Worm (Caenorhabditis elegans) whole organism, late embryonic: ENCODE data around the gene taf-8.

Experiments used
- C38D4.7 ChIP-seq: fragments of 200-800 bp; sonication (Bioruptor generic); optimal IDR thresholded peaks from 2 replicates; lab custom pipeline; 2018; ENCODE audit warnings: mild to moderate bottlenecking, missing genetic modification characterization, moderate library complexity, missing compliant biosample characterization
- K02D7.2 ChIP-seq: sonication (generic microtip); optimal IDR thresholded peaks from 2 replicates; lab custom pipeline; 2017; ENCODE audit warnings: mild to moderate bottlenecking, missing genetic modification characterization, missing compliant biosample characterization
- K09A11.1 ChIP-seq: sonication (generic microtip); optimal IDR thresholded peaks from 2 replicates; lab custom pipeline; 2017; ENCODE audit warnings: antibody characterized with exemption, mild to moderate bottlenecking, missing genetic modification characterization, missing compliant biosample characterization; ENCODE audit not compliant: insufficient read depth
- T23F11.4 ChIP-seq: fragments of 200-800 bp; sonication (Bioruptor generic); optimal IDR thresholded peaks from 2 replicates; lab custom pipeline; 2018; ENCODE audit warnings: mild to moderate bottlenecking, missing genetic modification characterization, missing compliant biosample characterization
- ahr-1 ChIP-seq: sonication (generic microtip); optimal IDR thresholded peaks from 2 replicates; lab custom pipeline; 2016; ENCODE audit warnings: missing genetic modification characterization, missing compliant biosample characterization
- ama-1 ChIP-seq: fragments of 150-350 bp; optimal IDR thresholded peaks from 2 replicates; lab custom pipeline; 2014
- ceh-22 ChIP-seq: sonication (generic microtip); optimal IDR thresholded peaks from 2 replicates; lab custom pipeline; 2017; ENCODE audit warnings: missing biosample characterization, missing genetic modification characterization
- ceh-24 ChIP-seq: sonication (generic microtip); optimal IDR thresholded peaks from 2 replicates; lab custom pipeline; 2016; ENCODE audit warnings: mild to moderate bottlenecking, missing genetic modification characterization, missing compliant biosample characterization
- ceh-31 ChIP-seq: sonication (generic microtip); optimal IDR thresholded peaks from 2 replicates; lab custom pipeline; 2016; ENCODE audit warnings: missing genetic modification characterization, missing compliant biosample characterization
- ceh-34 ChIP-seq: sonication (generic microtip); optimal IDR thresholded peaks from 2 replicates; lab custom pipeline; 2016; ENCODE audit warnings: mild to moderate bottlenecking, missing genetic modification characterization, missing compliant biosample characterization
- ceh-6 ChIP-seq: fragments of 200-800 bp; sonication (Bioruptor generic); optimal IDR thresholded peaks from 2 replicates; lab custom pipeline; 2018; ENCODE audit warnings: mild to moderate bottlenecking, missing genetic modification characterization, missing compliant biosample characterization
- ceh-9 ChIP-seq: sonication (generic microtip); optimal IDR thresholded peaks from 2 replicates; lab custom pipeline; 2016; ENCODE audit warnings: mild to moderate bottlenecking, missing genetic modification characterization, inconsistent platforms, missing compliant biosample characterization
- dmd-4 ChIP-seq: sonication (generic microtip); optimal IDR thresholded peaks from 2 replicates; lab custom pipeline; 2016; ENCODE audit warnings: borderline replicate concordance, missing genetic modification characterization, missing compliant biosample characterization
- elt-2 ChIP-seq: sonication (generic microtip); optimal IDR thresholded peaks from 2 replicates; lab custom pipeline; 2016; ENCODE audit warnings: missing genetic modification reagents, missing genetic modification characterization, missing compliant biosample characterization
- elt-4 ChIP-seq: sonication (generic microtip); optimal IDR thresholded peaks from 2 replicates; lab custom pipeline; 2016; ENCODE audit warnings: missing genetic modification characterization, missing compliant biosample characterization
- ets-4 ChIP-seq: sonication (generic microtip); optimal IDR thresholded peaks from 2 replicates; lab custom pipeline; 2016; ENCODE audit warnings: missing genetic modification characterization, missing compliant biosample characterization
- eyg-1 ChIP-seq: sonication (generic microtip); optimal IDR thresholded peaks from 2 replicates; lab custom pipeline; 2016; ENCODE audit warnings: missing genotype, missing genetic modification characterization, missing compliant biosample characterization
- fax-1 ChIP-seq: sonication (generic microtip); optimal IDR thresholded peaks from 2 replicates; lab custom pipeline; 2016; ENCODE audit warnings: missing genotype, missing genetic modification characterization, missing compliant biosample characterization
- fkh-6 ChIP-seq: sonication (generic microtip); optimal IDR thresholded peaks from 2 replicates; lab custom pipeline; 2016; ENCODE audit warnings: missing genetic modification characterization, missing compliant biosample characterization
- gmeb-2 ChIP-seq: sonication (generic microtip); optimal IDR thresholded peaks from 2 replicates; lab custom pipeline; 2016; ENCODE audit warnings: missing genetic modification characterization, inconsistent platforms, missing compliant biosample characterization
- hlh-13 ChIP-seq: fragments of 200-800 bp; sonication (Bioruptor generic); optimal IDR thresholded peaks from 2 replicates; lab custom pipeline; 2018; ENCODE audit warnings: mild to moderate bottlenecking, missing genetic modification characterization, missing compliant biosample characterization
- hlh-15 ChIP-seq: sonication (generic microtip); optimal IDR thresholded peaks from 2 replicates; lab custom pipeline; 2016; ENCODE audit warnings: missing genetic modification characterization, missing compliant biosample characterization
- hlh-6 ChIP-seq: sonication (generic microtip); optimal IDR thresholded peaks from 2 replicates; lab custom pipeline; 2016; ENCODE audit warnings: missing genotype, missing genetic modification characterization, missing compliant biosample characterization
- madf-2 ChIP-seq: sonication (generic microtip); optimal IDR thresholded peaks from 2 replicates; lab custom pipeline; 2017; ENCODE audit warnings: missing genetic modification characterization, missing compliant biosample characterization
- mec-3 ChIP-seq: sonication (generic microtip); optimal IDR thresholded peaks from 2 replicates; lab custom pipeline; 2016; ENCODE audit warnings: borderline replicate concordance, missing genetic modification characterization, missing compliant biosample characterization
- nfya-1 ChIP-seq: sonication (generic microtip); optimal IDR thresholded peaks from 2 replicates; lab custom pipeline; 2017; ENCODE audit warnings: missing genetic modification characterization, mild to moderate bottlenecking, missing compliant biosample characterization, antibody characterized with exemption, moderate library complexity
- nhr-11 ChIP-seq: fragments of 150-350 bp; optimal IDR thresholded peaks from 2 replicates; lab custom pipeline; 2014; ENCODE audit warnings: missing biosample characterization, missing genetic modification characterization
- pag-3 ChIP-seq: sonication (generic microtip); optimal IDR thresholded peaks from 2 replicates; lab custom pipeline; 2016; ENCODE audit warnings: missing compliant biosample characterization, missing genetic modification characterization, borderline replicate concordance
- pat-9 ChIP-seq: fragments of 200-800 bp; sonication (Bioruptor generic); optimal IDR thresholded peaks from 2 replicates; lab custom pipeline; 2018; ENCODE audit warnings: mild to moderate bottlenecking, missing genetic modification characterization, moderate library complexity, missing compliant biosample characterization
- pax-1 ChIP-seq: fragments of 150-350 bp; optimal IDR thresholded peaks from 2 replicates; lab custom pipeline; 2014; ENCODE audit warnings: missing biosample characterization, missing genetic modification characterization
- pha-2 ChIP-seq: sonication (generic microtip); optimal IDR thresholded peaks from 2 replicates; lab custom pipeline; 2017; ENCODE audit warnings: mild to moderate bottlenecking, missing genetic modification characterization, missing compliant biosample characterization
- pqm-1 ChIP-seq: sonication (generic microtip); optimal IDR thresholded peaks from 2 replicates; lab custom pipeline; 2016; ENCODE audit warnings: missing genetic modification characterization, missing compliant biosample characterization
- pros-1 ChIP-seq: fragments of 150-350 bp; optimal IDR thresholded peaks from 2 replicates; lab custom pipeline; 2014; ENCODE audit warnings: missing biosample characterization, missing genetic modification reagents, missing genetic modification characterization
- ref-2 ChIP-seq: sonication (generic microtip); optimal IDR thresholded peaks from 2 replicates; lab custom pipeline; 2016; ENCODE audit warnings: missing genetic modification characterization, missing compliant biosample characterization
- rnt-1 ChIP-seq: sonication (generic microtip); optimal IDR thresholded peaks from 2 replicates; lab custom pipeline; 2016; ENCODE audit warnings: missing genetic modification characterization, missing compliant biosample characterization
- sdc-2 ChIP-seq: sonication (generic microtip); optimal IDR thresholded peaks from 2 replicates; lab custom pipeline; 2016; ENCODE audit warnings: missing genotype, missing genetic modification characterization, missing compliant biosample characterization
- sox-4 ChIP-seq: sonication (generic microtip); optimal IDR thresholded peaks from 2 replicates; lab custom pipeline; 2017; ENCODE audit warnings: mild to moderate bottlenecking, missing genetic modification characterization, inconsistent platforms, missing compliant biosample characterization
- syd-9 ChIP-seq: sonication (generic microtip); optimal IDR thresholded peaks from 2 replicates; lab custom pipeline; 2016; ENCODE audit warnings: mild to moderate bottlenecking, missing genetic modification characterization, moderate library complexity, missing compliant biosample characterization
- tbx-2 ChIP-seq: sonication (generic microtip); optimal IDR thresholded peaks from 2 replicates; lab custom pipeline; 2016; ENCODE audit warnings: missing genetic modification characterization, missing compliant biosample characterization
- ttx-3 ChIP-seq: sonication (generic microtip); optimal IDR thresholded peaks from 2 replicates; lab custom pipeline; 2016; ENCODE audit warnings: missing genetic modification reagents, missing genetic modification characterization, missing compliant biosample characterization
- unc-3 ChIP-seq, 2 experiments: fragments of 200-800 bp in 1 of 2; sonication (Bioruptor generic) in 1 of 2; sonication (generic microtip) in 1 of 2; conservative IDR thresholded peaks in 1 of 2; optimal IDR thresholded peaks in 1 of 2; 2 replicates each; pipeline versions ENCODE4 v1.3.6 to Lab custom; 2016 to 2022; ENCODE audit warnings: missing compliant biosample characterization in 2 of 2, missing genetic modification characterization in 2 of 2, missing genetic modification reagents in 1 of 2
- unc-55 ChIP-seq: sonication (generic microtip); optimal IDR thresholded peaks from 2 replicates; lab custom pipeline; 2017; ENCODE audit warnings: missing biosample characterization, missing genetic modification reagents, missing genetic modification characterization

Gene taf-8

ce11 chrII:9625930-9626329, 43.2 kb upstream of the taf-8 start:
- TF ChIP-seq nfya-1 (no peak), mec-3 (tag; lab: Kevin White, UChicago) (no peak), ttx-3 (tag; lab: Kevin White, UChicago) (no peak), T23F11.4 (GFP tag; lab: Kevin White, UChicago) (no peak), ama-1 (lab: Kevin White, UChicago) (no peak)

DNA sequence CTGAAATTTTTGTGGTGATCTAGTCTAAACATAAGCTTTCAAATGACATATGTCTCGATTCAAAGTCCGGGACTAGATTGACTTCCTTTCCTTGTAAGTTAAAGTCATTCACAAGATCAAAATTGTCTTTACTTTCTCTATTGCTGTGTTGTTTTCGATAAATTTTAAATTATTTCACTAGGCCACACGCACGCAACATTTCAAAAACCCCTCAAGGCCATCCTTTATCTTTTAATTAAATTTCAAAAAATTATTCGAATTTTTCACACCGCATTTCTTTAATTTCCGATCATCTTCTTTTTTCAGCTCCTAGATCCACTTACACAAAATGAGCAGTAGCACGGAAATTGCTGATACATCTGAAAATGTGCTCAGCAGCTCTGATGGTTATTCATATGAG, 32.8 kb upstream of the taf-8 start, which contains the start of gene ZK1307.7:
TSS of gene ZK1307.7 (plus strand) at position 301 of the 400 bp plus-strand sequence.
- no peak for TF ChIP-seq ref-2 (tag; lab: Kevin White, UChicago)
- TF ChIP-seq T23F11.4 (GFP tag; lab: Kevin White, UChicago) = no peak
- TF ChIP-seq hlh-6 (tag; lab: Kevin White, UChicago) = no peak
- TF ChIP-seq, all 69 proteins: peak for 0

ce11 chrII:9644438-9644837, 24.7 kb upstream of the taf-8 start, which contains the start of gene fzr-1:
Gene fzr-1, minus strand, starts transcription at chrII:9644466.
- no peak for TF ChIP-seq C38D4.7 (GFP tag; lab: Kevin White, UChicago)
- TF ChIP-seq elt-2 = peak; percentile 16

DNA sequence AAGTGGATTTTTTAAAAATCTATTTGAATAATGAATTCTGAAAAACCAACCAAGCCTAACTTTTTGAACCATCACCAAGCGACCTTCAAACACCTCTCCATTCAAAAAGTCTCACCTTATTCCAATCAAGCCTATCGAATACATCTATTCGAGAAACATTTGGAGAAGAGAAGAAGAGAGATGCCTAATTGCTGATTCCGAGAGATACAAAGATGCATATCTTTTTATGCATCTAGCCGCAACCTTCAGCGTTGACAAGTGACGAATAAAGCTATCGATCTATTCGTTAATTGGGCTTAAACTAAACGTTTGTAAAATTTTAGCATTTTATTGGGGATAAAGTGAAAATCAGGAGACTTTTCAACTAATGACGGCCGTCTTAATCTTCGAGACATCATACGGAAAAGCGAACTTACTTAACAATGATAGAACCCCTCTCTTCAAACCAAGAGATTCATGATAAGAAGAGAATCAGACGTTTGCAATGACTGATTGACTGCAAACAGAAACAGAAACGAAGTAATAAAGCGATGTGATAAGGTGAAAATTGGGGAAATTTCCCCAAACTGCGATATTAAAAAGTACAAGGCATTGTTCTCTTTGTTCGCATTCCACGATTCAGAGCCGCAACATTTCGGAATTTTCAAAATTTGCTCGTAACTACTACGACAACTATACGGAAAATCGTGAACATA, 24.0 kb upstream of the taf-8 start:
- peak; percentile 39 for TF ChIP-seq unc-55
- no peak for TF ChIP-seq tbx-2
- peak; percentile 46 for TF ChIP-seq elt-2
- peak; percentile 77 for TF ChIP-seq rnt-1 (tag; lab: Kevin White, UChicago)
- no peak for TF ChIP-seq elt-4 (tag; lab: Kevin White, UChicago)

ce11 chrII:9646122-9646555, 23.0 kb upstream of the taf-8 start:
- peak; percentile 58 for TF ChIP-seq dmd-4 (tag; lab: Kevin White, UChicago)
- no peak for TF ChIP-seq eyg-1
- no peak for TF ChIP-seq pag-3 (tag; lab: Kevin White, UChicago)
- no peak for TF ChIP-seq ceh-9 (tag; lab: Kevin White, UChicago)
- TF ChIP-seq ahr-1 (tag; lab: Kevin White, UChicago) = no peak
- no peak for TF ChIP-seq ceh-22 (tag; lab: Kevin White, UChicago)
- peak; percentile 31 for TF ChIP-seq K09A11.1 (tag; lab: Kevin White, UChicago)
- TF ChIP-seq ceh-31 (tag; lab: Kevin White, UChicago) = peak; percentile 87
- peak; percentile 37 for TF ChIP-seq ceh-6 (GFP tag; lab: Kevin White, UChicago)
- TF ChIP-seq hlh-15 (tag; lab: Kevin White, UChicago) = no peak
- TF ChIP-seq nhr-11 = no peak
- no peak for TF ChIP-seq mec-3 (tag; lab: Kevin White, UChicago)
- TF ChIP-seq fax-1 = no peak
- no peak for TF ChIP-seq unc-3 (GFP tag; conservative IDR thresholded peaks at IDR 0.05; lab: Robert Waterston, UW)
- no peak for TF ChIP-seq unc-3 (tag; optimal IDR thresholded peaks at IDR 0.05; lab: Kevin White, UChicago)
- TF ChIP-seq sox-4 (tag; lab: Kevin White, UChicago) = no peak
- no peak for TF ChIP-seq K02D7.2 (tag; lab: Kevin White, UChicago)
- TF ChIP-seq C38D4.7 (GFP tag; lab: Kevin White, UChicago) = no peak
- TF ChIP-seq pqm-1 (tag; lab: Kevin White, UChicago) = no peak
- TF ChIP-seq fkh-6 = no peak
- TF ChIP-seq pha-2 (tag; lab: Kevin White, UChicago) = peak; percentile 3
- TF ChIP-seq ceh-34 (tag; lab: Kevin White, UChicago) = peak; percentile 76
- TF ChIP-seq tbx-2 = peak; percentile 66
- TF ChIP-seq madf-2 (tag; lab: Kevin White, UChicago) = no peak
- no peak for TF ChIP-seq hlh-13 (GFP tag; lab: Kevin White, UChicago)
- no peak for TF ChIP-seq ceh-24 (tag; lab: Kevin White, UChicago)
- TF ChIP-seq syd-9 = peak; percentile 46
- TF ChIP-seq gmeb-2 (tag; lab: Kevin White, UChicago) = no peak
- no peak for TF ChIP-seq pax-1
- TF ChIP-seq unc-55 = peak; percentile 77
- TF ChIP-seq ets-4 (tag; lab: Kevin White, UChicago) = peak; percentile 18
- peak; percentile 72 for TF ChIP-seq ref-2 (tag; lab: Kevin White, UChicago)
- TF ChIP-seq pat-9 (tag; lab: Kevin White, UChicago) = no peak
- TF ChIP-seq pros-1 (tag; lab: Kevin White, UChicago) = peak; percentile 78
- peak; percentile 59 for TF ChIP-seq rnt-1 (tag; lab: Kevin White, UChicago)
- peak; percentile 13 for TF ChIP-seq sdc-2 (tag; lab: Kevin White, UChicago)
